Worm (Caenorhabditis elegans) whole organism, L2 larva: ENCODE data around the gene coh-3.
A peak's percentile ranks its signal among the peaks of the same experiment; 100 is the strongest.

ENCODE experiments used
- ZK546.5 ChIP-seq: sonication (generic microtip); optimal IDR thresholded peaks from 2 replicates; lab custom pipeline; 2017; ENCODE audit warnings: missing biosample characterization, missing genetic modification characterization
- ama-1 ChIP-seq: fragments of 150-350 bp; optimal IDR thresholded peaks from 2 replicates; lab custom pipeline; 2018; ENCODE audit warnings: inconsistent platforms
- blmp-1 ChIP-seq: sonication (generic microtip); optimal IDR thresholded peaks from 2 replicates; lab custom pipeline; 2017; ENCODE audit warnings: missing genetic modification characterization, mild to moderate bottlenecking, missing compliant biosample characterization, antibody characterized with exemption, moderate library complexity; ENCODE audit not compliant: insufficient read depth
- egl-27 ChIP-seq: sonication (generic microtip); optimal IDR thresholded peaks from 3 replicates; lab custom pipeline; 2017; ENCODE audit warnings: missing biosample characterization, missing genetic modification reagents, missing genetic modification characterization
- lsy-2 ChIP-seq, 2 experiments: fragments of 150-350 bp in 1 of 2; sonication (generic microtip) in 1 of 2; optimal IDR thresholded peaks; 2 replicates each; lab custom pipeline; 2014 to 2017; ENCODE audit warnings: missing biosample characterization in 2 of 2, missing genetic modification characterization in 2 of 2
- mab-5 ChIP-seq: fragments of 150-350 bp; optimal IDR thresholded peaks from 2 replicates; lab custom pipeline; 2014; ENCODE audit warnings: missing biosample characterization, missing genetic modification characterization
- nhr-12 ChIP-seq: fragments of 150-350 bp; optimal IDR thresholded peaks from 2 replicates; lab custom pipeline; 2014; ENCODE audit warnings: missing biosample characterization, missing genetic modification characterization
- sma-3 ChIP-seq: sonication (generic microtip); optimal IDR thresholded peaks from 2 replicates; lab custom pipeline; 2016; ENCODE audit warnings: missing genetic modification reagents, missing genetic modification characterization, missing compliant biosample characterization
- unc-62 ChIP-seq: fragments of 150-350 bp; optimal IDR thresholded peaks from 2 replicates; lab custom pipeline; 2014; ENCODE audit warnings: missing biosample characterization, missing genetic modification reagents, missing genetic modification characterization
- zag-1 ChIP-seq: fragments of 150-350 bp; optimal IDR thresholded peaks from 2 replicates; lab custom pipeline; 2014; ENCODE audit warnings: missing biosample characterization, missing genetic modification characterization
- ztf-11 ChIP-seq: sonication (generic microtip); optimal IDR thresholded peaks from 2 replicates; lab custom pipeline; 2017; ENCODE audit warnings: missing biosample characterization, missing genetic modification characterization
- ztf-4 ChIP-seq: fragments of 150-350 bp; optimal IDR thresholded peaks from 2 replicates; lab custom pipeline; 2014; ENCODE audit warnings: missing biosample characterization, missing genetic modification characterization

DNA sequence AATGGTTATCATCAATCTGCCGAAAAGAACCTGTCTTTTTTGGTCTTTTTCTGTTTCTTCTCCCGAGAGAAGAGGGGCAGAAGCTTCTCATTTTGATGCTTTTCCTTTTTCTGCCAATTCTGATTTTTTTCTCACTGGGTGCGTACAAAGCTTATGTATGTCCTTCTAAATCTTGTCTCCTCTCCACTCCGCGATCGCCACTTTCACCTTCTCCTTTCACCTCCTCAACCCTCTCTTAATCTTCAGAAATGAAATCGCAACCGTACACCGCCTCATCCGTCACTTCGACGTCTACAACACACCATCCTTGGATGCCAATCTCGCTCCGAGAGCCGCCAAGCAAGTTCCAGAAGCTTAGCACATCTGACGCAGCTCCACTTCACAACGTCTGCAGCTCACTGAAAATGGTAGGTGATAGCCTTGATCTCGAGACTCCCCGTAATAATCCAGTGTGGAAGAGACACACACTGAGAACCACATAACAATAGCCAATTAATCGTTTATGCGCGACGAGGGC, 50.8 kb downstream of the coh-3 start, which contains the start of gene R02D5.1:
- TF ChIP-seq ztf-4 (tag; lab: Kevin White, UChicago) = no peak
- TF ChIP-seq egl-27 (tag; lab: Kevin White, UChicago) = no peak
- TF ChIP-seq nhr-12 (tag; lab: Kevin White, UChicago) = no peak
- TF ChIP-seq mab-5 (tag; lab: Kevin White, UChicago) = no peak
- no peak for TF ChIP-seq ZK546.5 (tag; lab: Kevin White, UChicago)
- peak; percentile 88 for TF ChIP-seq blmp-1
- TF ChIP-seq unc-62 = no peak
- no peak for TF ChIP-seq sma-3 (GFP tag; lab: Kevin White, UChicago)
- TF ChIP-seq ama-1 = no peak
- TF ChIP-seq zag-1 = no peak
- TF ChIP-seq lsy-2 (tag; optimal IDR thresholded peaks at IDR 0.05; lab: Kevin White, UChicago) = no peak
- TF ChIP-seq ztf-11 (tag; lab: Kevin White, UChicago) = no peak
